Worm (Caenorhabditis elegans) whole organism, L1 larva: ENCODE results near the gene R07E5.11.
A peak's percentile ranks its signal among the peaks of the same experiment; 100 is the strongest.

Experiments
- F16B12.6 ChIP-seq: fragments of 150-350 bp; optimal IDR thresholded peaks from 2 replicates; lab custom pipeline; 2014; ENCODE audit warnings: missing biosample characterization, missing genetic modification characterization
- Y116A8C.19 ChIP-seq: sonication (generic microtip); optimal IDR thresholded peaks from 2 replicates; lab custom pipeline; 2016; ENCODE audit warnings: missing compliant biosample characterization, missing genetic modification characterization, borderline replicate concordance
- ceh-8 ChIP-seq: fragments of 200-800 bp; sonication (Bioruptor generic); optimal IDR thresholded peaks from 2 replicates; lab custom pipeline; 2018; ENCODE audit warnings: mild to moderate bottlenecking, missing genetic modification characterization, moderate library complexity, missing compliant biosample characterization
- ceh-82 ChIP-seq, 3 experiments: fragments of 150-350 bp in 1 of 3; sonication (generic microtip) in 2 of 3; optimal IDR thresholded peaks; 2 replicates each; lab custom pipeline; 2014 to 2017; ENCODE audit warnings: missing biosample characterization in 3 of 3, missing genetic modification characterization in 3 of 3
- ceh-88 ChIP-seq: fragments of 200-800 bp; sonication (Bioruptor generic); IDR thresholded peaks from 2 replicates; pipeline ENCODE4 v1.3.6; 2022; ENCODE audit warnings: missing genetic modification characterization, missing compliant biosample characterization
- ceh-90 ChIP-seq: sonication (generic microtip); optimal IDR thresholded peaks from 2 replicates; lab custom pipeline; 2016; ENCODE audit warnings: missing genetic modification characterization, missing compliant biosample characterization
- efl-1 ChIP-seq, 4 experiments: fragments of 150-350 bp; optimal IDR thresholded peaks in 3 of 4; peaks in 1 of 4; 1 replicate in 1 of 4; 2 replicates in 3 of 4; lab custom pipeline; 2014; ENCODE audit warnings: missing biosample characterization in 2 of 4, missing genetic modification characterization in 2 of 4, missing genetic modification reagents in 2 of 4
- egl-27 ChIP-seq, 2 experiments: fragments of 150-350 bp in 1 of 2; sonication (generic microtip); optimal IDR thresholded peaks; 3 replicates each; lab custom pipeline; 2017 to 2018; ENCODE audit warnings: missing biosample characterization in 2 of 2, missing genetic modification characterization in 2 of 2, missing genetic modification reagents in 2 of 2
- elt-2 ChIP-seq: sonication (generic microtip); optimal IDR thresholded peaks from 2 replicates; lab custom pipeline; 2016; ENCODE audit warnings: missing genetic modification characterization, mild to moderate bottlenecking, inconsistent platforms, missing compliant biosample characterization, missing genetic modification reagents
- ets-5 ChIP-seq: fragments of 200-800 bp; sonication (Bioruptor generic); IDR thresholded peaks from 2 replicates; pipeline ENCODE4 v1.3.6; 2022; ENCODE audit warnings: missing genetic modification characterization, missing compliant biosample characterization
- fkh-8 ChIP-seq: sonication (generic microtip); optimal IDR thresholded peaks from 2 replicates; lab custom pipeline; 2016; ENCODE audit warnings: mild to moderate bottlenecking, missing genetic modification characterization, missing compliant biosample characterization
- grh-1 ChIP-seq: fragments of 200-800 bp; sonication (Bioruptor generic); IDR thresholded peaks from 2 replicates; pipeline ENCODE4 v1.3.6; 2022; ENCODE audit warnings: missing genetic modification reagents, missing genetic modification characterization, missing compliant biosample characterization
- hpl-2 ChIP-seq: fragments of 150-350 bp; optimal IDR thresholded peaks from 2 replicates; lab custom pipeline; 2014; ENCODE audit warnings: missing biosample characterization, missing genetic modification reagents, missing genetic modification characterization
- lin-14 ChIP-seq: fragments of 200-800 bp; sonication (Bioruptor generic); optimal IDR thresholded peaks from 2 replicates; lab custom pipeline; 2018; ENCODE audit warnings: mild to moderate bottlenecking, missing genetic modification characterization, moderate library complexity, missing compliant biosample characterization
- lin-15B ChIP-seq: fragments of 150-350 bp; sonication (generic microtip); optimal IDR thresholded peaks from 3 replicates; lab custom pipeline; 2014; ENCODE audit warnings: missing biosample characterization, missing genetic modification characterization
- lin-35 ChIP-seq, 2 experiments: fragments of 150-350 bp; optimal IDR thresholded peaks; 2 replicates each; lab custom pipeline; 2014; ENCODE audit warnings: missing biosample characterization in 2 of 2, missing genetic modification characterization in 2 of 2, missing genetic modification reagents in 2 of 2
- lin-39 ChIP-seq: fragments of 150-350 bp; optimal IDR thresholded peaks from 2 replicates; lab custom pipeline; 2014; ENCODE audit warnings: missing biosample characterization, missing genetic modification reagents, missing genetic modification characterization
- lsy-2 ChIP-seq, 2 experiments: fragments of 150-350 bp; optimal IDR thresholded peaks; 2 replicates each; lab custom pipeline; 2014; ENCODE audit warnings: missing biosample characterization in 2 of 2, missing genetic modification characterization in 2 of 2
- mdl-1 ChIP-seq, 2 experiments: fragments of 150-350 bp; optimal IDR thresholded peaks; 2 replicates each; lab custom pipeline; 2014 to 2017; ENCODE audit warnings: missing biosample characterization in 2 of 2, missing genetic modification characterization in 2 of 2, inconsistent platforms in 1 of 2
- nhr-12 ChIP-seq: sonication (generic microtip); optimal IDR thresholded peaks from 2 replicates; lab custom pipeline; 2017; ENCODE audit warnings: missing biosample characterization, missing genetic modification characterization
- nhr-19 ChIP-seq: fragments of 200-800 bp; sonication (Bioruptor generic); conservative IDR thresholded peaks from 2 replicates; pipeline ENCODE4 v1.3.6; 2022; ENCODE audit warnings: missing genetic modification characterization, missing compliant biosample characterization
- nhr-20 ChIP-seq: sonication (generic microtip); optimal IDR thresholded peaks from 2 replicates; lab custom pipeline; 2016; ENCODE audit warnings: mild to moderate bottlenecking, missing genetic modification characterization, missing compliant biosample characterization
- nhr-28 ChIP-seq: fragments of 150-350 bp; optimal IDR thresholded peaks from 2 replicates; lab custom pipeline; 2014; ENCODE audit warnings: missing biosample characterization, missing genetic modification characterization
- nhr-47 ChIP-seq: sonication (generic microtip); optimal IDR thresholded peaks from 2 replicates; lab custom pipeline; 2016; ENCODE audit warnings: mild to moderate bottlenecking, missing genetic modification characterization, moderate library complexity, missing compliant biosample characterization
- nhr-71 ChIP-seq: sonication (generic microtip); optimal IDR thresholded peaks from 2 replicates; lab custom pipeline; 2016; ENCODE audit warnings: mild to moderate bottlenecking, missing genetic modification characterization, moderate library complexity, missing compliant biosample characterization
- nhr-76 ChIP-seq: sonication (generic microtip); optimal IDR thresholded peaks from 2 replicates; lab custom pipeline; 2017; ENCODE audit warnings: missing biosample characterization, missing genetic modification characterization
- nhr-84 ChIP-seq: sonication (generic microtip); optimal IDR thresholded peaks from 2 replicates; lab custom pipeline; 2017; ENCODE audit warnings: missing biosample characterization, missing genetic modification characterization
- nhr-85 ChIP-seq: sonication (generic microtip); peaks from one replicate; lab custom pipeline; 2016; ENCODE audit warnings: missing genetic modification characterization, inconsistent platforms, missing compliant biosample characterization
- nhr-90 ChIP-seq: sonication (generic microtip); optimal IDR thresholded peaks from 2 replicates; lab custom pipeline; 2016; ENCODE audit warnings: mild to moderate bottlenecking, missing genetic modification characterization, missing compliant biosample characterization; ENCODE audit not compliant: poor library complexity
- pax-3 ChIP-seq: fragments of 200-800 bp; sonication (Bioruptor generic); optimal IDR thresholded peaks from 2 replicates; lab custom pipeline; 2018; ENCODE audit warnings: mild to moderate bottlenecking, missing genetic modification characterization, moderate library complexity, missing compliant biosample characterization
- pqm-1 ChIP-seq: sonication (generic microtip); optimal IDR thresholded peaks from 3 replicates; lab custom pipeline; 2017; ENCODE audit warnings: missing biosample characterization, missing genetic modification characterization
- skn-1 ChIP-seq: fragments of 150-350 bp; optimal IDR thresholded peaks from 2 replicates; lab custom pipeline; 2014; ENCODE audit warnings: missing biosample characterization, missing genetic modification characterization
- snpc-4 ChIP-seq: fragments of 150-350 bp; optimal IDR thresholded peaks from 2 replicates; lab custom pipeline; 2014; ENCODE audit warnings: missing biosample characterization, missing genetic modification characterization
- sptf-1 ChIP-seq: fragments of 150-350 bp; optimal IDR thresholded peaks from 2 replicates; lab custom pipeline; 2014; ENCODE audit warnings: missing biosample characterization, missing genetic modification characterization
- tbx-2 ChIP-seq: sonication (generic microtip); optimal IDR thresholded peaks from 2 replicates; lab custom pipeline; 2016; ENCODE audit warnings: missing genetic modification characterization, missing compliant biosample characterization
- unc-30 ChIP-seq: sonication (generic microtip); optimal IDR thresholded peaks from 2 replicates; lab custom pipeline; 2017; ENCODE audit warnings: missing biosample characterization, missing genetic modification characterization
- unc-98 ChIP-seq: fragments of 200-800 bp; sonication (Bioruptor generic); IDR thresholded peaks from 2 replicates; pipeline ENCODE4 v1.3.6; 2022; ENCODE audit warnings: missing genetic modification characterization, missing compliant biosample characterization
- xbp-1 ChIP-seq: sonication (generic microtip); optimal IDR thresholded peaks from 2 replicates; lab custom pipeline; 2016; ENCODE audit warnings: missing genetic modification characterization, missing compliant biosample characterization
- zag-1 ChIP-seq: fragments of 150-350 bp; optimal IDR thresholded peaks from 2 replicates; lab custom pipeline; 2014; ENCODE audit warnings: missing biosample characterization, missing genetic modification characterization
- ztf-4 ChIP-seq: fragments of 150-350 bp; optimal IDR thresholded peaks from 2 replicates; lab custom pipeline; 2014; ENCODE audit warnings: missing biosample characterization, missing genetic modification characterization

Gene R07E5.11

ce11 chrIII:4452749-4453148, 37.7 kb upstream of the R07E5.11 start:
- peak; percentile 76 for TF ChIP-seq nhr-85
- TF ChIP-seq grh-1 (GFP tag; lab: Robert Waterston, UW), result peak; percentile 26; the same call in 1 of the 2 replicates
- TF ChIP-seq ceh-82 (tag; optimal IDR thresholded peaks at IDR 0.05; lab: Kevin White, UChicago), result peak in 1 of 3 experiments; percentile 5
- TF ChIP-seq egl-27 (tag; optimal IDR thresholded peaks at IDR 0.05; lab: Kevin White, UChicago), result no peak
- no peak for TF ChIP-seq sptf-1 (tag; lab: Kevin White, UChicago)
- TF ChIP-seq nhr-71 (tag; lab: Kevin White, UChicago), result no peak
- TF ChIP-seq lin-39 (tag; lab: Kevin White, UChicago), result no peak
- TF ChIP-seq lsy-2 (tag; optimal IDR thresholded peaks at IDR 0.05; lab: Kevin White, UChicago), result peak in 1 of 2 experiments; percentile 31
- TF ChIP-seq ceh-8 (GFP tag; lab: Kevin White, UChicago), result peak; percentile 8
- TF ChIP-seq lin-14, result peak; percentile 47

ce11 chrIII:4450773-4451423, 35.9 kb upstream of the R07E5.11 start:
- TF ChIP-seq efl-1 (optimal IDR thresholded peaks at IDR 0.05; lab: Kevin White, UChicago) (no peak), efl-1 (GFP tag; optimal IDR thresholded peaks at IDR 0.05 in 1 of 2; lab: Kevin White, UChicago) (no peak), nhr-85 (no peak), hpl-2 (GFP tag; lab: Kevin White, UChicago) (no peak), lin-14 (peak; percentile 42), nhr-47 (tag; lab: Kevin White, UChicago) (no peak), lin-35 (GFP tag; optimal IDR thresholded peaks at IDR 0.05; lab: Kevin White, UChicago) (no peak), ceh-88 (GFP tag; lab: Robert Waterston, UW) (no peak), pqm-1 (no peak), unc-30 (no peak), grh-1 (GFP tag; lab: Robert Waterston, UW) (no peak), ets-5 (GFP tag; lab: Robert Waterston, UW) (no peak), unc-98 (GFP tag; lab: Robert Waterston, UW) (no peak), nhr-12 (tag; lab: Kevin White, UChicago) (no peak), fkh-8 (tag; lab: Kevin White, UChicago) (no peak), Y116A8C.19 (tag; lab: Kevin White, UChicago) (no peak), ztf-4 (tag; lab: Kevin White, UChicago) (no peak), nhr-20 (no peak), F16B12.6 (tag; lab: Kevin White, UChicago) (no peak), pax-3 (tag; lab: Kevin White, UChicago) (peak; percentile 1), nhr-90 (tag; lab: Kevin White, UChicago) (no peak), mdl-1 (tag; optimal IDR thresholded peaks at IDR 0.05; lab: Kevin White, UChicago) (no peak), lsy-2 (tag; optimal IDR thresholded peaks at IDR 0.05; lab: Kevin White, UChicago) (peak in 1 of 2 experiments; percentile 12), nhr-19 (GFP tag; lab: Robert Waterston, UW) (no peak), snpc-4 (tag; lab: Kevin White, UChicago) (no peak), tbx-2 (tag; lab: Kevin White, UChicago) (no peak)

ce11 chrIII:4449893-4450579, 35.0 kb upstream of the R07E5.11 start, which contains the start of gene ceh-43:
Gene ceh-43 (minus strand): TSS chrIII:4449943.
- no peak for TF ChIP-seq skn-1 (tag; lab: Kevin White, UChicago)
- no peak for TF ChIP-seq fkh-8 (tag; lab: Kevin White, UChicago)
- TF ChIP-seq xbp-1 (tag; lab: Kevin White, UChicago), result no peak
- TF ChIP-seq efl-1 (optimal IDR thresholded peaks at IDR 0.05; lab: Kevin White, UChicago), result no peak
- TF ChIP-seq efl-1 (GFP tag; optimal IDR thresholded peaks at IDR 0.05 in 1 of 2; lab: Kevin White, UChicago), result peak in 1 of 2 experiments; percentile 63
- TF ChIP-seq nhr-76 (tag; lab: Kevin White, UChicago), result no peak
- no peak for TF ChIP-seq Y116A8C.19 (tag; lab: Kevin White, UChicago)
- TF ChIP-seq nhr-28, result no peak
- no peak for TF ChIP-seq zag-1 (tag; lab: Kevin White, UChicago)
- no peak for TF ChIP-seq ceh-90 (tag; lab: Kevin White, UChicago)
- TF ChIP-seq unc-98 (GFP tag; lab: Robert Waterston, UW), result no peak
- no peak for TF ChIP-seq lin-15B (tag; lab: Kevin White, UChicago)
- TF ChIP-seq elt-2, result peak; percentile 14
- TF ChIP-seq snpc-4 (tag; lab: Kevin White, UChicago), result no peak
- peak in 1 of 2 experiments; percentile 27 for TF ChIP-seq lin-35 (GFP tag; optimal IDR thresholded peaks at IDR 0.05; lab: Kevin White, UChicago)
- TF ChIP-seq nhr-84 (tag; lab: Kevin White, UChicago), result no peak
